Fruit fly (Drosophila melanogaster) whole organism, adult: ENCODE results near the gene CG31465.

ENCODE experiments used
- CG11617 ChIP-seq: fragments of 200-800 bp; sonication (Bioruptor generic); optimal IDR thresholded peaks from 2 replicates; lab custom pipeline; 2017; ENCODE audit warnings: mild to moderate bottlenecking, missing biosample characterization, missing genetic modification reagents, missing genetic modification characterization
- CG12768 ChIP-seq: fragments of 200-800 bp; sonication (Bioruptor generic); optimal IDR thresholded peaks from 2 replicates; lab custom pipeline; 2017; ENCODE audit warnings: missing biosample characterization, missing genetic modification characterization, mild to moderate bottlenecking, moderate library complexity, missing genetic modification reagents
- CG14711 ChIP-seq: fragments of 200-800 bp; sonication (Bioruptor generic); optimal IDR thresholded peaks from 2 replicates; lab custom pipeline; 2018; ENCODE audit warnings: missing biosample characterization, mild to moderate bottlenecking, missing genetic modification characterization, moderate library complexity
- CG1620 ChIP-seq: fragments of 200-800 bp; sonication (Bioruptor generic); optimal IDR thresholded peaks from 2 replicates; lab custom pipeline; 2016; ENCODE audit warnings: missing biosample characterization, missing genetic modification characterization
- CG33017 ChIP-seq: fragments of 200-800 bp; sonication (Bioruptor generic); optimal IDR thresholded peaks from 2 replicates; lab custom pipeline; 2018; ENCODE audit warnings: missing biosample characterization, mild to moderate bottlenecking, missing genetic modification characterization, moderate library complexity
- CG5204 ChIP-seq: fragments of 200-800 bp; sonication (Bioruptor generic); optimal IDR thresholded peaks from 2 replicates; lab custom pipeline; 2016; ENCODE audit warnings: missing biosample characterization, missing genetic modification characterization
- CG7045 ChIP-seq: fragments of 200-800 bp; sonication (Bioruptor generic); optimal IDR thresholded peaks from 2 replicates; lab custom pipeline; 2017; ENCODE audit warnings: missing biosample characterization, mild to moderate bottlenecking, missing genetic modification characterization
- CG7101 ChIP-seq: fragments of 200-800 bp; sonication (Bioruptor generic); optimal IDR thresholded peaks from 2 replicates; lab custom pipeline; 2018; ENCODE audit warnings: missing biosample characterization, mild to moderate bottlenecking, missing genetic modification characterization, moderate library complexity
- Clk ChIP-seq: fragments of 200-800 bp; sonication (Bioruptor generic); optimal IDR thresholded peaks from 2 replicates; lab custom pipeline; 2017; ENCODE audit warnings: missing biosample characterization, missing genetic modification characterization
- Crg-1 ChIP-seq: fragments of 200-800 bp; sonication (Bioruptor generic); optimal IDR thresholded peaks from 2 replicates; lab custom pipeline; 2016; ENCODE audit warnings: missing biosample characterization, missing genetic modification characterization
- Hr96 ChIP-seq: fragments of 200-800 bp; sonication (Bioruptor generic); optimal IDR thresholded peaks from 2 replicates; lab custom pipeline; 2016; ENCODE audit warnings: missing biosample characterization, missing genetic modification characterization
- Mnt ChIP-seq: fragments of 200-800 bp; sonication (Bioruptor generic); optimal IDR thresholded peaks from 2 replicates; lab custom pipeline; 2016; ENCODE audit warnings: missing biosample characterization, mild to moderate bottlenecking, missing genetic modification characterization
- bab1 ChIP-seq: fragments of 200-800 bp; sonication (Bioruptor generic); optimal IDR thresholded peaks from 3 replicates; lab custom pipeline; 2019; ENCODE audit warnings: missing biosample characterization, mild to moderate bottlenecking, missing genetic modification characterization, moderate library complexity
- cic ChIP-seq: fragments of 200-800 bp; sonication (Bioruptor generic); optimal IDR thresholded peaks from 2 replicates; lab custom pipeline; 2017; ENCODE audit warnings: missing biosample characterization, mild to moderate bottlenecking, missing genetic modification characterization, moderate library complexity
- cnc ChIP-seq, 2 experiments: fragments of >200 bp; optimal IDR thresholded peaks; 2 replicates each; lab custom pipeline; 2017
- kay ChIP-seq: fragments of 200-800 bp; sonication (Bioruptor generic); peaks from one replicate; lab custom pipeline; 2016; ENCODE audit warnings: missing biosample characterization, missing genetic modification characterization, borderline replicate concordance
- ovo ChIP-seq: fragments of 200-800 bp; sonication (Bioruptor generic); optimal IDR thresholded peaks from 2 replicates; lab custom pipeline; 2016; ENCODE audit warnings: missing biosample characterization, missing genetic modification characterization
- pad ChIP-seq: fragments of 200-800 bp; sonication (Bioruptor generic); optimal IDR thresholded peaks from 3 replicates; lab custom pipeline; 2017; ENCODE audit warnings: missing biosample characterization, missing genetic modification characterization, mild to moderate bottlenecking, moderate library complexity, missing genetic modification reagents
- tj ChIP-seq: fragments of 200-800 bp; sonication (Bioruptor generic); optimal IDR thresholded peaks from 3 replicates; lab custom pipeline; 2017; ENCODE audit warnings: missing biosample characterization, mild to moderate bottlenecking, missing genetic modification characterization, moderate library complexity
- toe ChIP-seq: fragments of 200-800 bp; sonication (Bioruptor generic); optimal IDR thresholded peaks from 2 replicates; lab custom pipeline; 2016; ENCODE audit warnings: missing biosample characterization, missing genetic modification characterization

The CG31465 gene

DNA sequence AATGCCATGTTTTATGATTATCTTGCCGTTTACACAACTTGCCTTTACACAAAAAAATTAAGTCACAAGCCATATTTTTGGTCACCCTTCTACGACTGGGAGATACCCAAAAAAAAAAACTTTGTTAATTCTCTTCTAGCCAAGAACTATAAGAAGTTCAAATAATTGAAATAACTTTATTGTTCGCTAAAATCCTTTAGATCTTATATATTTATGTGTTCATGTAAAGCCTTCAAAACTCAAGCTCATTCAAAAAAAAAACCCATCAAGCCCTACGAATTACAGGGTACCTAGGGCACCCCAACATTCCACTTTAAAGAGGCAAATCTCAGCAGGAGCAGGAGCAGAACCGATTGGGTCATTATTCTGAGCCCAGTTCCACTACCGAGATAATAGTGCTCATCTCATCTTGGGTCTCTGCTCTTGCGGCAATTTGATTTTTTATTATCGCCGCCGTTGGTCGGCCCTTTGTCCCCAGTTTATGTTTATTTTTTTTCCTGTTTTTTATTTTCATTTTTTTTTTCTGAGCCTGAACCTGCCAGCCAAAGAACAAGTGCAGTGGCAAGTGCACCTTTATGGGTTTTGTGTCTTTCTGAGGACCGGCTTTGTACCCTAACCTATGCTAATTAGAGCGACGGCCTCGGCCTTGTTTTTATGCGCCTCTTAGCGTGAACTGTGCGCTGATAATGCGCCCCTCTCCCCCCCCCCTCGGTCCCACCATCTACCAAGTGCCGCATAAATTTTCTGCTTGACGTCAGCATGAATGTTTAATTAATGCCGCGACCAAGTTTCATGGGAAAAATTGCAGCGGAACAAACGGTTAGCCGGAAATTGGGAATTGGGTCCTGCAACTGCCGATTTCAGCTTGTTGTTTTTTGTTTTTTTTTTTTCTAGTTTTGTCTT is 38.9 kb upstream of the CG31465 start:
- TF ChIP-seq CG5204 (GFP tag; lab: Kevin White, UChicago) = no peak
- TF ChIP-seq Hr96 = no peak
- TF ChIP-seq Crg-1 (GFP tag; lab: Kevin White, UChicago) = no peak
- no peak for TF ChIP-seq CG14711 (tag; lab: Kevin White, UChicago)
- no peak for TF ChIP-seq pad (GFP tag; lab: Kevin White, UChicago)
- TF ChIP-seq CG12768 = no peak
- TF ChIP-seq toe = no peak
- TF ChIP-seq cnc (optimal IDR thresholded peaks at IDR 0.05; lab: Kevin White, UChicago) = no peak
- TF ChIP-seq tj (GFP tag; lab: Kevin White, UChicago) = no peak
- no peak for TF ChIP-seq CG1620 (GFP tag; lab: Kevin White, UChicago)
- TF ChIP-seq Mnt = no peak
- TF ChIP-seq CG33017 (tag; lab: Kevin White, UChicago) = no peak
- no peak for TF ChIP-seq cic (GFP tag; lab: Kevin White, UChicago)
- no peak for TF ChIP-seq kay (GFP tag; lab: Kevin White, UChicago)
- no peak for TF ChIP-seq bab1 (GFP tag; lab: Kevin White, UChicago)
- no peak for TF ChIP-seq ovo (GFP tag; lab: Kevin White, UChicago)
- TF ChIP-seq CG7101 (tag; lab: Kevin White, UChicago) = no peak
- no peak for TF ChIP-seq Clk (GFP tag; lab: Kevin White, UChicago)
- no peak for TF ChIP-seq CG7045 (GFP tag; lab: Kevin White, UChicago)
- TF ChIP-seq CG11617 (GFP tag; lab: Kevin White, UChicago) = no peak

DNA sequence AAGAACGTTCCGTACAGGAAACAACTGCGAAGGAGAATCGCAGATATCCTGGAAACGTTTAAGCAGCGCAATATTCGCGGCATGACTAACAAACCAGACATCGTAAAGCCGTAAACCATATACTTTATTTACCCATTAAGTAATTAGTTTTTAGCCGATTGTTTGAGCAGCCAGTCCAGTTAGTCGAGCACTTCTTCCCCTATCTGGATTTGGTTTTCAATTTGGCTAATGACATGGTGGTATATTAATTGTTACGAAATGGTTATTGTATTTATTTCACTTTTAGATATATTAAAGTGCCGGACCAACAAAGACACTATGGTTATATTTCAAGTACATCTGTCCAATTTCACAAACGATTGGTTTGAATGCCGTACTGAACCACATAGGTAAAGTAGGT is 36.9 kb upstream of the CG31465 start, which contains the start of gene Gr93b:
Gr93b (minus strand) TSS at position 101 of the 400 bp plus-strand sequence.
- TF ChIP-seq cic (GFP tag; lab: Kevin White, UChicago) (no peak), toe (no peak), tj (GFP tag; lab: Kevin White, UChicago) (no peak), bab1 (GFP tag; lab: Kevin White, UChicago) (no peak), CG12768 (no peak), ovo (GFP tag; lab: Kevin White, UChicago) (no peak)

DNA sequence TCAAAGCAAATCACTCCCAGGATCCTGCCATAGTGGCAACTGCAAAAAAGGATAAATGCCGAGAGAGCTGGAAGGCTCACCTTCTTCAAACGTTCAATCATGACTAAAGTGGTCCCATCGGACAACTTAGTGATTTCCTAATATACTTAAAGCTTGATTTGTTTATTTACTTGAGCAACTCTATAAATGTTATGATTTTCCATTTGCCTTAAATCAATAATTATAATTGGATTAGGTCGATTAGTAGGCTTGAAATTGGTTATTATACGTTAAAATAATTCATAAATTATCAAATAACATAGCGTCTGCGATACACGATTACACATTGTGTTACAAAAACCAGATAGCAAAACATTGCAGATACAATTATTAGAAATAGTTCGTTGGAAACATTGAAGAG is 35.4 kb upstream of the CG31465 start, which contains the start of gene Gr93c:
Gr93c (minus strand) TSS at position 101 of the 400 bp plus-strand sequence.
- TF ChIP-seq CG14711 (tag; lab: Kevin White, UChicago) = no peak
- no peak for TF ChIP-seq tj (GFP tag; lab: Kevin White, UChicago)
- no peak for TF ChIP-seq Crg-1 (GFP tag; lab: Kevin White, UChicago)
- no peak for TF ChIP-seq Clk (GFP tag; lab: Kevin White, UChicago)
- TF ChIP-seq kay (GFP tag; lab: Kevin White, UChicago) = no peak
- TF ChIP-seq CG11617 (GFP tag; lab: Kevin White, UChicago) = no peak
- no peak for TF ChIP-seq cnc (optimal IDR thresholded peaks at IDR 0.05; lab: Kevin White, UChicago)
- TF ChIP-seq bab1 (GFP tag; lab: Kevin White, UChicago) = no peak
- no peak for TF ChIP-seq toe
- no peak for TF ChIP-seq CG12768
- no peak for TF ChIP-seq pad (GFP tag; lab: Kevin White, UChicago)

DNA sequence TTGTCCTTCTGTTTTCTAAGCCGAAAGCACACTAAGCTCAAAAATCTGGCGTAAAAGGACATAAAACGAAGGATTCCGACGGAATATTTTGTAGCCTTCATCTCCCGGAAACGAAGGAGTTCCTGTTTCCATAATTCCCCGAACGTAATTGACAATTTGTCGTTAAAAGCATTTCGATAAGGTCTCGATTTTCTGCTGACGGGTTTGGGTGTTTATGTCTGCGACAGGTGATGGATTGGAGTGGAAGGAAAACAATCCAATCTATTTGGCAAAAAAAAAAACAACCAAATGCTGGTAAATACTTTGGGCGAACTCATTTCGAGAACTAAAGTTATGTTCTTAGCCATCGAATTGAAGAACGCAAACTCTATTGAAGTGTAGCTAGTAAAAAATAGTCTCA is 34.1 kb upstream of the CG31465 start, which contains the start of gene Gr93d:
Gr93d (minus strand) TSS at position 101 of the 400 bp plus-strand sequence.
- TF ChIP-seq Mnt (no peak), cic (GFP tag; lab: Kevin White, UChicago) (no peak), CG7101 (tag; lab: Kevin White, UChicago) (no peak), CG14711 (tag; lab: Kevin White, UChicago) (no peak), CG7045 (GFP tag; lab: Kevin White, UChicago) (no peak), CG5204 (GFP tag; lab: Kevin White, UChicago) (no peak), CG11617 (GFP tag; lab: Kevin White, UChicago) (no peak), bab1 (GFP tag; lab: Kevin White, UChicago) (no peak), toe (no peak)

DNA sequence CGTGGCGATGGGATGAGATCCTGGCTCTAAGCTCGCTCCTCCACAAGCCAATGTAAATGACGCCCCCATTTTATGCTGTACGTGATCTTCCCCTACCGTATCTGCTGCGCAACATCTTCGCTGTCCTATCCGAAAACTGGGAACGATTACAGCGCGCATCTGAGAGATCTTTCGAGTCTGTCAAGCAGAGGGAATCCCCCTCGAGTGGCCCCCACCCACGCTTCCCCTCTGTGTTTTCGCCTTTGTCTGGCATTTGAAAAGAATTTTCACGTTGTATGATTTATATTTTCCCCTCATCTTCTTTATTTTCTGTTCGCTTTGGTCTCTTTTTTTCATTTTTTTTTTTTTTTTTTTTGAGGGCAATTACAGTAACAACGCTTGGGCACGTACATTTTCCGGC is 33.2 kb upstream of the CG31465 start:
- TF ChIP-seq CG7045 (GFP tag; lab: Kevin White, UChicago) (no peak), pad (GFP tag; lab: Kevin White, UChicago) (no peak), CG11617 (GFP tag; lab: Kevin White, UChicago) (no peak), bab1 (GFP tag; lab: Kevin White, UChicago) (no peak), kay (GFP tag; lab: Kevin White, UChicago) (no peak), ovo (GFP tag; lab: Kevin White, UChicago) (no peak), CG33017 (tag; lab: Kevin White, UChicago) (no peak), CG1620 (GFP tag; lab: Kevin White, UChicago) (no peak), tj (GFP tag; lab: Kevin White, UChicago) (no peak), CG12768 (no peak), toe (no peak), Mnt (no peak), cnc (optimal IDR thresholded peaks at IDR 0.05; lab: Kevin White, UChicago) (no peak), Hr96 (no peak), cic (GFP tag; lab: Kevin White, UChicago) (no peak), CG14711 (tag; lab: Kevin White, UChicago) (no peak)

DNA sequence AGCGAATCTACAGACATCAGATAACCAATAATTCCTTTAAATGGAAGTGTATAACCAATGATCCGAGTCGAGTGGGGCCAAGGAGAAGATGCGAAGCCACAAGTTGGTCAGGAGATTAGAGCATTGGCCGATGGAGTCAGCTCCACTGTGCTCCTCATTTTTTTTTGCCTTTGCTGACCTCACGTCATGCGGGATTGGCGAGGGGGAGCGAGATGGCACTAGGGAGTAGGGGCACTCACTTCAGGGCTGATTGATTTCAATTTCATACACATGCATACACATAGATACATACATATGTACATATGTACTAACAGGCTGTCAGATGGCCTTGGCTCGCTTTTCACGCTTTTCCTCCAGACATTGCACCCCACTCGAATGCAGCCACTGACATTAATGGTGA is 32.3 kb upstream of the CG31465 start:
- no peak for TF ChIP-seq bab1 (GFP tag; lab: Kevin White, UChicago)
- TF ChIP-seq CG5204 (GFP tag; lab: Kevin White, UChicago) = no peak
- TF ChIP-seq CG1620 (GFP tag; lab: Kevin White, UChicago) = no peak
- TF ChIP-seq CG7045 (GFP tag; lab: Kevin White, UChicago) = no peak
- TF ChIP-seq ovo (GFP tag; lab: Kevin White, UChicago) = no peak
- no peak for TF ChIP-seq Crg-1 (GFP tag; lab: Kevin White, UChicago)
- no peak for TF ChIP-seq kay (GFP tag; lab: Kevin White, UChicago)
- TF ChIP-seq CG11617 (GFP tag; lab: Kevin White, UChicago) = no peak
- TF ChIP-seq Hr96 = no peak
